Fruit fly (Drosophila melanogaster): ENCODE measurements around the gene CG10803.

DNA sequence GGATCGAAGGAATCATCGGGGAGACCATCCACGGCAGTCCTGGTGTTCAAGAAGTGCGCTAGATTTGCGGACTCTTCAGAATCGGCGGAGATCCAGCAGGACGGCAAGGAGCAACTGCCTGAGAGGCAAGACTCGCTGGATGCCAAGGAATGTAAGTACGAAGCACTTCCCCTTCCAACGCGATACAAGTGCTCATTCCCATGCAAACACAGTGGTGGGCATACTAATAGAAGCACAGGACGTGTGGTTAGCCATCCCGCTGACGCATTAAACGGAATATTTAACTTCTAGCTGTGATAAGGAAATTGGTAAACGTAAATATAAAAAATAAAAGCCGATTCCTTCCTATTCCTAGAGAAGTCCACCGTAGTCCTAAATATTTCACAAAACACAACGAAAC is 421 bp downstream of the CG10803 start:
- TF ChIP-seq CG8478 (optimal IDR thresholded peaks at IDR 0.05) (no peak), psq (optimal IDR thresholded peaks at IDR 0.05) (no peak)
